Worm (Caenorhabditis elegans) whole organism, L4 larva: ENCODE measurements around the gene rde-12.

Experiments
- ama-1 ChIP-seq: fragments of 150-350 bp; optimal IDR thresholded peaks from 2 replicates; lab custom pipeline; 2014; ENCODE audit warnings: inconsistent platforms, mixed read lengths
- ceh-28 ChIP-seq: fragments of 150-350 bp; optimal IDR thresholded peaks from 2 replicates; lab custom pipeline; 2014; ENCODE audit warnings: missing biosample characterization, missing genetic modification reagents, missing genetic modification characterization

DNA sequence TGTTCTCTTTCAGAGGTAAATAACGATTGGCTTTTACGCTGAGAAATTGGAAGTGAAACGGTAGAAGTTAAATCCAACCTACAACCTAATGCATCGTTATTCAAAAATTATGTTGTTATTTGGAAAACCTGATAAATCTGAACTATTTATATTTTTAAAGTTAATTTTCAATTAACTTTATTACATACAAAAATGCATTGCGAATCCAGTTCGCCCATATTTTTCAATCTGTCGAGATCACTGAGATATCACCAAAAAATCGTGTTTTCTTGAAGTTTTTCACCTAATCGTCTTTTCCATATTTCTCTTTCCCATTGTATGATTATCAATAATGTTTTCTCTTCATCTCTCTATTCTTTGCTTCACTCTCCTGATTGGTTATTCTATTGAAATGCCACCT, 44.5 kb upstream of the rde-12 start, which contains the start of gene F53F4.15:
- TF ChIP-seq ceh-28 (tag; lab: Kevin White, UChicago): no peak
- TF ChIP-seq ama-1 (lab: Kevin White, UChicago): no peak
